Fruit fly (Drosophila melanogaster): ENCODE data around the gene Mo25.

DNA sequence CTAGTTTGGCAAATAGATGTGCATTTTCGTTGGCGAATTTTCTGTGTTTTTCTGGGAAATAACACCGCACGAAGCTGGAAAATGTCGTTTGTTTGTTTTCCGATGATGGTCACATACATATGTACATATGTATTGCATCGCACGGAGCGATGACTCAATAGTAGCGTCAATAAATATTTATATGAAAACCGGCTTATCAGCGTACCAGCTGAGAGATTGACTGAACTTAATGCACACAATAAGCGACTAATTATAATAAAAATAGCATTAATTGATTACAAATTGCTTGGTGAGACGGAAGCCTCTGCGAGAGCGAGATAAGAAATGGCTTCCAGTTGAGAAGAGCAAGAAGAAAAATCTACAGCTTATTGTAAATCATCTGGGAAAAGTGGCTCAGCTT, 29.2 kb upstream of the Mo25 start:
- TF ChIP-seq CTCF (optimal IDR thresholded peaks at IDR 0.05) (no peak), CG8478 (optimal IDR thresholded peaks at IDR 0.05) (no peak)
